Fruit fly (Drosophila melanogaster): ENCODE results near the gene Snx6.
A peak's percentile ranks its signal among the peaks of the same experiment; 100 is the strongest.

DNA sequence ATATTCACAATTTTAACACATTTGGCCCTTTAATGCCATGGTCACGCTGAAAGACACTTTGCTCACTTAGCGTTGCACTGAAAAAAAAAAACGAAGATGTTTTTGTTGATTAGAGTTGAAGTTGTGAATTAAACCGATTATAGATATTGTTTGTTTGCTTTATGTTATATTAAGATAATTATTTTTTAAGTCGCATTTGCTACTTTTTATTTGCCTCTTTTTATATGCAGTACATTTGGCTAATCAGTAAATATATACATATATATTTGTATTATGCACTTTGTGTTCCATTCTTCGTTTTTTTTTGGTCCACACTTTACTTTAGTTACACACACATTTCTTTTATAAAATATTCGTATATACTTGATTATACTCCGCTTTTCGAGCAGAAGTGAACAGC lies 9.7 kb upstream of the Snx6 start:
- peak; percentile 64; the same call in 1 of the 3 replicates for TF ChIP-seq CG4496 (GFP tag; IDR thresholded peaks at IDR 0.05)
- TF ChIP-seq CG10348 (GFP tag; IDR thresholded peaks at IDR 0.05): no peak
- no peak for TF ChIP-seq fd96Ca (GFP tag; IDR thresholded peaks at IDR 0.05)
